Fruit fly (Drosophila melanogaster) whole organism, embryonic: ENCODE data around the gene Pits.

Source experiments
- Bgb ChIP-seq: fragments of 200-800 bp; sonication (Bioruptor generic); IDR thresholded peaks from 2 replicates; pipeline ENCODE4 v1.3.6; 2022; ENCODE audit warnings: missing biosample characterization, missing genetic modification characterization; ENCODE audit not compliant: partially characterized antibody
- CG12155 ChIP-seq: fragments of 200-800 bp; sonication (Bioruptor generic); optimal IDR thresholded peaks from 3 replicates; lab custom pipeline; 2016; ENCODE audit warnings: missing biosample characterization, missing genetic modification characterization
- CG14965 ChIP-seq: fragments of 200-800 bp; sonication (Bioruptor generic); optimal IDR thresholded peaks from 2 replicates; lab custom pipeline; 2016; ENCODE audit warnings: missing biosample characterization, missing genetic modification characterization, borderline replicate concordance
- CG17612 ChIP-seq: fragments of 200-800 bp; sonication (Bioruptor generic); IDR thresholded peaks from 2 replicates; pipeline ENCODE4 v1.3.6; 2022; ENCODE audit warnings: missing biosample characterization, missing genetic modification characterization
- CG18262 ChIP-seq: fragments of 200-800 bp; optimal IDR thresholded peaks from 3 replicates; lab custom pipeline; 2019; ENCODE audit warnings: missing biosample characterization, mild to moderate bottlenecking, missing genetic modification characterization, moderate library complexity
- CG2202 ChIP-seq: fragments of 200-800 bp; sonication (Bioruptor generic); optimal IDR thresholded peaks from 2 replicates; lab custom pipeline; 2018; ENCODE audit warnings: missing biosample characterization, mild to moderate bottlenecking, missing genetic modification characterization
- CG3065 ChIP-seq: fragments of 200-800 bp; sonication (Bioruptor generic); optimal IDR thresholded peaks from 2 replicates; lab custom pipeline; 2016; ENCODE audit warnings: missing biosample characterization, missing genetic modification characterization
- CG32532 ChIP-seq: fragments of 200-800 bp; sonication (Bioruptor generic); IDR thresholded peaks from 2 replicates; pipeline ENCODE4 v1.3.6; 2022; ENCODE audit warnings: missing biosample characterization, missing genetic modification characterization
- CG3838 ChIP-seq: fragments of 200-800 bp; sonication (Bioruptor generic); optimal IDR thresholded peaks from 3 replicates; lab custom pipeline; 2016; ENCODE audit warnings: missing biosample characterization, missing genetic modification characterization
- CG42726 ChIP-seq: fragments of 200-800 bp; sonication (Bioruptor generic); IDR thresholded peaks from 2 replicates; pipeline ENCODE4 v1.3.6; 2022; ENCODE audit warnings: missing biosample characterization, missing genetic modification characterization; ENCODE audit not compliant: partially characterized antibody
- CG4617 ChIP-seq: fragments of 200-800 bp; sonication (Bioruptor generic); optimal IDR thresholded peaks from 3 replicates; lab custom pipeline; 2016; ENCODE audit warnings: missing biosample characterization, missing genetic modification characterization, borderline replicate concordance
- CG6765 ChIP-seq: fragments of 200-800 bp; sonication (Bioruptor generic); optimal IDR thresholded peaks from 3 replicates; lab custom pipeline; 2017; ENCODE audit warnings: missing biosample characterization, mild to moderate bottlenecking, missing genetic modification characterization
- CG6813 ChIP-seq: fragments of 200-800 bp; sonication (Bioruptor generic); optimal IDR thresholded peaks from 2 replicates; lab custom pipeline; 2017; ENCODE audit warnings: missing biosample characterization, missing genetic modification characterization, mild to moderate bottlenecking, moderate library complexity, missing genetic modification reagents
- CG7357 ChIP-seq: fragments of 200-800 bp; sonication (Bioruptor generic); IDR thresholded peaks from 3 replicates; pipeline ENCODE4 v1.3.6; 2022; ENCODE audit warnings: missing biosample characterization, missing genetic modification characterization
- CG7556 ChIP-seq: fragments of 200-800 bp; sonication (Bioruptor generic); optimal IDR thresholded peaks from 2 replicates; lab custom pipeline; 2017; ENCODE audit warnings: missing biosample characterization, mild to moderate bottlenecking, missing genetic modification characterization
- CG7928 ChIP-seq: fragments of 200-800 bp; sonication (Bioruptor generic); optimal IDR thresholded peaks from 2 replicates; lab custom pipeline; 2017; ENCODE audit warnings: missing biosample characterization, mild to moderate bottlenecking, missing genetic modification characterization
- CG8290 ChIP-seq, 3 experiments: fragments of 200-800 bp; sonication (Bioruptor generic); optimal IDR thresholded peaks; 2 replicates each; lab custom pipeline; 2016 to 2019; ENCODE audit warnings: missing biosample characterization in 3 of 3, missing genetic modification characterization in 3 of 3, mild to moderate bottlenecking in 2 of 3, moderate library complexity in 1 of 3
- CG8765 ChIP-seq: fragments of 200-800 bp; sonication (Bioruptor generic); IDR thresholded peaks from 2 replicates; pipeline ENCODE4 v1.3.6; 2022; ENCODE audit warnings: missing biosample characterization, missing genetic modification characterization
- Chrac-16 ChIP-seq: fragments of 200-800 bp; sonication (Bioruptor generic); optimal IDR thresholded peaks from 3 replicates; lab custom pipeline; 2016; ENCODE audit warnings: missing biosample characterization, missing genetic modification characterization
- Deaf1 ChIP-seq: fragments of 200-800 bp; optimal IDR thresholded peaks from 3 replicates; lab custom pipeline; 2019; ENCODE audit warnings: missing biosample characterization, mild to moderate bottlenecking, missing genetic modification characterization, moderate library complexity
- Dref ChIP-seq: fragments of 200-800 bp; sonication (Bioruptor generic); IDR thresholded peaks from 2 replicates; pipeline ENCODE4 v1.3.6; 2022; ENCODE audit warnings: missing biosample characterization, missing genetic modification characterization
- Ets65A ChIP-seq: fragments of 200-800 bp; sonication (Bioruptor generic); peaks from one replicate; lab custom pipeline; 2016; ENCODE audit warnings: missing biosample characterization, missing genetic modification characterization
- HLH4C ChIP-seq: fragments of 200-800 bp; sonication (Bioruptor generic); IDR thresholded peaks from 3 replicates; pipeline ENCODE4 v1.3.6; 2022; ENCODE audit warnings: missing biosample characterization, missing genetic modification characterization; ENCODE audit not compliant: partially characterized antibody
- Hr3 ChIP-seq: fragments of 200-800 bp; sonication (Bioruptor generic); optimal IDR thresholded peaks from 3 replicates; lab custom pipeline; 2016; ENCODE audit warnings: missing biosample characterization, missing genetic modification characterization
- MBD-R2 ChIP-seq: fragments of 200-800 bp; sonication (Bioruptor generic); IDR thresholded peaks from 2 replicates; pipeline ENCODE4 v1.3.6; 2022; ENCODE audit warnings: missing biosample characterization, missing genetic modification characterization
- MESR4 ChIP-seq: fragments of 200-800 bp; sonication (Bioruptor generic); optimal IDR thresholded peaks from 2 replicates; lab custom pipeline; 2018; ENCODE audit warnings: missing biosample characterization, mild to moderate bottlenecking, missing genetic modification characterization, moderate library complexity
- Med ChIP-seq: fragments of 200-800 bp; sonication (Bioruptor generic); peaks from one replicate; lab custom pipeline; 2016; ENCODE audit warnings: missing biosample characterization, missing genetic modification characterization, mild to moderate bottlenecking, inconsistent platforms, moderate library complexity
- Myb ChIP-seq: fragments of 200-800 bp; sonication (Bioruptor generic); optimal IDR thresholded peaks from 2 replicates; lab custom pipeline; 2016; ENCODE audit warnings: missing biosample characterization, missing genetic modification characterization
- Pdp1 ChIP-seq, 2 experiments: fragments of 200-800 bp; sonication (Bioruptor generic); optimal IDR thresholded peaks; 3 replicates each; lab custom pipeline; 2016; ENCODE audit warnings: missing biosample characterization in 2 of 2, missing genetic modification characterization in 2 of 2, mild to moderate bottlenecking in 1 of 2, moderate library complexity in 1 of 2
- Sin3A ChIP-seq: fragments of >200 bp; optimal IDR thresholded peaks from 2 replicates; lab custom pipeline; 2018
- Trl ChIP-seq, 3 experiments: fragments of >200 bp in 2 of 3; fragments of 200-800 bp in 1 of 3; sonication (Bioruptor generic) in 1 of 3; optimal IDR thresholded peaks; 2 replicates in 1 of 3; 3 replicates in 2 of 3; lab custom pipeline; 2016 to 2017; ENCODE audit warnings: missing biosample characterization in 1 of 3, missing genetic modification characterization in 1 of 3
- az2 ChIP-seq: fragments of 200-800 bp; sonication (Bioruptor generic); optimal IDR thresholded peaks from 3 replicates; lab custom pipeline; 2016; ENCODE audit warnings: missing biosample characterization, missing genetic modification characterization
- bbx ChIP-seq: fragments of 200-800 bp; sonication (Bioruptor generic); IDR thresholded peaks from 2 replicates; pipeline ENCODE4 v1.3.6; 2022; ENCODE audit warnings: missing biosample characterization, missing genetic modification characterization; ENCODE audit not compliant: partially characterized antibody
- ci ChIP-seq: fragments of 200-800 bp; sonication (Bioruptor generic); IDR thresholded peaks from 3 replicates; pipeline ENCODE4 v1.3.6; 2022; ENCODE audit warnings: missing biosample characterization, missing genetic modification characterization
- crol ChIP-seq: fragments of 200-800 bp; sonication (Bioruptor generic); IDR thresholded peaks from 2 replicates; pipeline ENCODE4 v1.3.6; 2022; ENCODE audit warnings: missing biosample characterization, missing genetic modification characterization
- dati ChIP-seq: fragments of 200-800 bp; sonication (Bioruptor generic); IDR thresholded peaks from 2 replicates; pipeline ENCODE4 v1.3.6; 2022; ENCODE audit warnings: missing biosample characterization, missing genetic modification characterization
- esg ChIP-seq: fragments of 200-800 bp; sonication (Bioruptor generic); conservative IDR thresholded peaks from 2 replicates; pipeline ENCODE4 v1.3.6; 2022; ENCODE audit warnings: missing biosample characterization, missing genetic modification characterization
- kah ChIP-seq: fragments of 200-800 bp; sonication (Bioruptor generic); optimal IDR thresholded peaks from 2 replicates; lab custom pipeline; 2018; ENCODE audit warnings: missing biosample characterization, mild to moderate bottlenecking, missing genetic modification characterization
- lmd ChIP-seq: fragments of 200-800 bp; sonication (Bioruptor generic); IDR thresholded peaks from 2 replicates; pipeline ENCODE4 v1.3.6; 2022; ENCODE audit warnings: missing biosample characterization, missing genetic modification characterization
- lola ChIP-seq, 3 experiments: fragments of >200 bp in 2 of 3; fragments of 200-800 bp in 1 of 3; sonication (Bioruptor generic) in 1 of 3; optimal IDR thresholded peaks; 2 replicates each; lab custom pipeline; 2017 to 2019; ENCODE audit warnings: missing biosample characterization in 3 of 3, missing genetic modification characterization in 3 of 3, mild to moderate bottlenecking in 1 of 3, moderate library complexity in 1 of 3
- maf-S ChIP-seq: fragments of 200-800 bp; sonication (Bioruptor generic); optimal IDR thresholded peaks from 2 replicates; lab custom pipeline; 2016; ENCODE audit warnings: missing biosample characterization, missing genetic modification characterization
- mam ChIP-seq: fragments of 200-800 bp; sonication (Bioruptor generic); optimal IDR thresholded peaks from 3 replicates; lab custom pipeline; 2016; ENCODE audit warnings: missing biosample characterization, missing genetic modification characterization
- org-1 ChIP-seq: fragments of 200-800 bp; sonication (Bioruptor generic); optimal IDR thresholded peaks from 2 replicates; lab custom pipeline; 2017; ENCODE audit warnings: missing biosample characterization, missing genetic modification characterization
- pho ChIP-seq: fragments of 200-800 bp; sonication (Bioruptor generic); optimal IDR thresholded peaks from 2 replicates; lab custom pipeline; 2016; ENCODE audit warnings: missing biosample characterization, missing genetic modification characterization
- phol ChIP-seq: fragments of 200-800 bp; sonication (Bioruptor generic); optimal IDR thresholded peaks from 3 replicates; lab custom pipeline; 2018; ENCODE audit warnings: missing biosample characterization, mild to moderate bottlenecking, missing genetic modification characterization, moderate library complexity
- pzg ChIP-seq: fragments of 200-800 bp; sonication (Bioruptor generic); optimal IDR thresholded peaks from 3 replicates; lab custom pipeline; 2018; ENCODE audit warnings: missing biosample characterization, mild to moderate bottlenecking, missing genetic modification characterization, moderate library complexity
- seq ChIP-seq: fragments of 200-800 bp; sonication (Bioruptor generic); IDR thresholded peaks from 2 replicates; pipeline ENCODE4 v1.3.6; 2022; ENCODE audit warnings: missing biosample characterization, missing genetic modification characterization
- tll ChIP-seq, 2 experiments: fragments of 200-800 bp in 1 of 2; fragments of >200 bp in 1 of 2; sonication (Bioruptor generic) in 1 of 2; optimal IDR thresholded peaks; 2 replicates each; lab custom pipeline; 2017 to 2019; ENCODE audit warnings: missing biosample characterization in 2 of 2, missing genetic modification characterization in 2 of 2, mild to moderate bottlenecking in 1 of 2, moderate library complexity in 1 of 2

Pits gene

DNA sequence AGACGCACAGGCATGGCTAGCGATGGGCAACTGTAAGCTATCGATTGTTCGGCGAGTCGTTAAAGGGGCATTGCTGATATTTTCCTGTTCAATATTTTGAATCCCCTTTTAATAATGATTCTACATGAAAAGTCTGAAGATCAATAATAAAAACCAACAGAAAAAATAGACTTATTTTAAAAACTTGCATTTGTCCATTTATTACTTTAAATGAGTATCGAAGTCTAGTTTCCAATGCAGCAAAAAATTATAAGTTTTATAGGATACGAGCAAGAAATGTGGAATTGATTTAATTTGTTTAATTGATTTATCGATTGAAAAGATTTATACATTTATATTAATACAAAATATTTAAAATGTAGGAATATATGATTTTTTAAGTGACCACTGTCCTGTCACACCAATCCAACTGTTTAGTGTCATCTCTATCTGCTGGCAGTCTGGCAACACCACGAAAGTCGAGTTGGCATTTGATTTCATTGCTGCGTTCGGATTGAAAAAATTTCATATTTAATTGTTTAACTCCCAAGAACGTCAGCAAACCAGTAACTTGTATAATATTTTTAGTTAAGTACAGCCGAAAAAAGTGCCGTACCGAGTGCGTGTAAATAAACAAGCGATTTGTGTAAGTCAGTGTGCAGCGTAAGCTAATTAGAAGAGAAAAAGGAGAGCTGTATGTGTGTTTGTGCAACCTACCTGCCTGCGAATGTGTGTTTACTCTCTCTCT lies 12.8 kb upstream of the Pits start, which contains the start of the genes CG1824 and Sec16 (continued):
- peak; percentile 51 for TF ChIP-seq CG18262 (tag; lab: Kevin White, UChicago)
- TF ChIP-seq CG2202 (tag; lab: Kevin White, UChicago), result no peak
- no peak for TF ChIP-seq Trl (optimal IDR thresholded peaks at IDR 0.05; lab: Kevin White, UChicago)
- TF ChIP-seq Trl (GFP tag; optimal IDR thresholded peaks at IDR 0.05; lab: Kevin White, UChicago), result no peak
- TF ChIP-seq az2, result peak; percentile 47
- 0 out of 3 replicates have a peak, but pooled peaks have one; percentile 7 for TF ChIP-seq CG7357 (GFP tag; lab: Robert Waterston, UW)
- no peak for TF ChIP-seq CG17612 (GFP tag; lab: Robert Waterston, UW)
- TF ChIP-seq Sin3A (lab: Kevin White, UChicago), result peak; percentile 12
- peak; percentile 2; the same call in 1 of the 2 replicates for TF ChIP-seq Bgb
- TF ChIP-seq lmd (GFP tag; lab: Robert Waterston, UW), result peak; percentile 39; the same call in 1 of the 2 replicates
- no peak for TF ChIP-seq CG6765 (GFP tag; lab: Kevin White, UChicago)
- peak; percentile 38 for TF ChIP-seq Hr3
- TF ChIP-seq CG32532, result peak; percentile 23; the same call in 1 of the 2 replicates
- TF ChIP-seq Ets65A (GFP tag; lab: Kevin White, UChicago), result peak; percentile 73
- peak; percentile 63 for TF ChIP-seq phol (tag; lab: Kevin White, UChicago)
- TF ChIP-seq tll (GFP tag; optimal IDR thresholded peaks at IDR 0.05; lab: Kevin White, UChicago), result peak in 1 of 2 experiments; percentile 18
- no peak; the same call in 1 of the 2 replicates for TF ChIP-seq bbx (GFP tag; lab: Robert Waterston, UW)
- peak; percentile 9 for TF ChIP-seq Myb (GFP tag; lab: Kevin White, UChicago)
- TF ChIP-seq CG7556, result peak; percentile 51
- peak; percentile 2 for TF ChIP-seq maf-S
- no peak for TF ChIP-seq CG3838 (GFP tag; lab: Kevin White, UChicago)
- peak; percentile 40 for TF ChIP-seq CG12155 (GFP tag; lab: Kevin White, UChicago)
- peak; percentile 24 for TF ChIP-seq mam (GFP tag; lab: Kevin White, UChicago)
- peak; percentile 33 for TF ChIP-seq Chrac-16 (GFP tag; lab: Kevin White, UChicago)
- TF ChIP-seq lola (GFP tag; optimal IDR thresholded peaks at IDR 0.05; lab: Kevin White, UChicago), result peak in 1 of 3 experiments; percentile 65
- TF ChIP-seq CG14965, result no peak

DNA sequence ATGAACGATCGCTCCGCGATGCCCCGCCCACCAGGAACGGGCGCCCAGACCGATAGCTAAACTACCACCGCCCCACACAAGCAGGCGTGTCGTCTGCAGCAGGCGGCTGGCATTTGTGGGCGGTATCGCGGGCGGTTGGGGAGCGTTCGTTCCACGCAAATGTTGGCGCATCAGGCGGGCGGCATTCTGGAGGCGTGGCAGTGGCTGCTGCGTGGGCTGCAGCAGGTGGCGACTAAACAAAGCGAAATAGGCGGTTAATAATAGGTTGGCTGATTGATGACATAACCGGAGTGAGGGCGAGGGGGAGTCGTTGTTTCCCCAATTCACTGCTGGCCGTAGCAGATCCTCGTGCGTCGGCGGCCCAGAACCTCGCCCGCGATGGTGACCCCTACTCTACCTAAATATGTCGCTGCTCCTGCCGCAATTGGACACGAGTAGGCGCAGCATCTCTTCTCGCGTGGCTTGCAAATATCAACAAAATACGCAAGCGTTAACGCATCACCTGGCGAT lies 12.2 kb upstream of the Pits start:
- TF ChIP-seq dati (GFP tag; lab: Robert Waterston, UW) (no peak), CG42726 (GFP tag; lab: Robert Waterston, UW) (peak; percentile 24; the same call in 1 of the 2 replicates), CG7928 (GFP tag; lab: Kevin White, UChicago) (no peak), org-1 (GFP tag; lab: Kevin White, UChicago) (no peak), CG6813 (GFP tag; lab: Kevin White, UChicago) (no peak), MESR4 (GFP tag; lab: Kevin White, UChicago) (peak; percentile 78), Deaf1 (tag; lab: Kevin White, UChicago) (no peak), Pdp1 (GFP tag; optimal IDR thresholded peaks at IDR 0.05; lab: Kevin White, UChicago) (peak in 1 of 2 experiments; percentile 98), seq (no peak), ci (0 out of 3 replicates have a peak, but pooled peaks have one; percentile 37), kah (GFP tag; lab: Kevin White, UChicago) (peak; percentile 40), pho (GFP tag; lab: Kevin White, UChicago) (no peak), CG3065 (GFP tag; lab: Kevin White, UChicago) (peak; percentile 14), CG8290 (GFP tag; optimal IDR thresholded peaks at IDR 0.05; lab: Kevin White, UChicago) (no peak), CG8290 (tag; optimal IDR thresholded peaks at IDR 0.05; lab: Kevin White, UChicago) (peak in 1 of 2 experiments; percentile 26), Dref (GFP tag; lab: Robert Waterston, UW) (no peak), Med (GFP tag; lab: Kevin White, UChicago) (peak; percentile 65), crol (peak; percentile 88), esg (GFP tag; lab: Robert Waterston, UW) (no peak), HLH4C (GFP tag; lab: Robert Waterston, UW) (no peak), Bgb (peak; percentile 16; the same call in 1 of the 2 replicates), CG4617 (peak; percentile 26), CG8765 (GFP tag; lab: Robert Waterston, UW) (no peak), pzg (GFP tag; lab: Kevin White, UChicago) (peak; percentile 21), MBD-R2 (GFP tag; lab: Robert Waterston, UW) (peak; percentile 40)
